Fruit fly (Drosophila melanogaster) whole organism, embryonic: Measurements from ENCODE around the gene Jhbp2.

Experiments used
- Ada2b ChIP-seq: fragments of 200-800 bp; sonication (Bioruptor generic); IDR thresholded peaks from 2 replicates; pipeline ENCODE4 v1.3.6; 2022; ENCODE audit warnings: missing biosample characterization, missing genetic modification characterization
- CG10543 ChIP-seq: fragments of 200-800 bp; sonication (Bioruptor generic); optimal IDR thresholded peaks from 3 replicates; lab custom pipeline; 2017; ENCODE audit warnings: missing biosample characterization, mild to moderate bottlenecking, missing genetic modification characterization, moderate library complexity
- CG14014 ChIP-seq: fragments of 200-800 bp; sonication (Bioruptor generic); IDR thresholded peaks from 2 replicates; pipeline ENCODE4 v1.3.6; 2022; ENCODE audit warnings: missing biosample characterization, missing genetic modification characterization
- CG14050 ChIP-seq: fragments of 200-800 bp; sonication (Bioruptor generic); IDR thresholded peaks from 3 replicates; pipeline ENCODE4 v1.3.6; 2022; ENCODE audit warnings: missing biosample characterization, missing genetic modification characterization
- CG14965 ChIP-seq: fragments of 200-800 bp; sonication (Bioruptor generic); optimal IDR thresholded peaks from 2 replicates; lab custom pipeline; 2016; ENCODE audit warnings: missing biosample characterization, missing genetic modification characterization, borderline replicate concordance
- CG15601 ChIP-seq: fragments of 200-800 bp; sonication (Bioruptor generic); optimal IDR thresholded peaks from 3 replicates; lab custom pipeline; 2019; ENCODE audit warnings: missing biosample characterization, mild to moderate bottlenecking, missing genetic modification characterization, moderate library complexity
- CG2875 ChIP-seq: fragments of 200-800 bp; sonication (Bioruptor generic); optimal IDR thresholded peaks from 2 replicates; lab custom pipeline; 2017; ENCODE audit warnings: missing biosample characterization, mild to moderate bottlenecking, missing genetic modification characterization, missing genetic modification reagents
- CG30403 ChIP-seq: fragments of 200-800 bp; sonication (Bioruptor generic); optimal IDR thresholded peaks from 3 replicates; lab custom pipeline; 2016; ENCODE audit warnings: missing biosample characterization, missing genetic modification characterization
- CG43689 ChIP-seq: fragments of 200-800 bp; sonication (Bioruptor generic); IDR thresholded peaks from 2 replicates; pipeline ENCODE4 v1.3.6; 2022; ENCODE audit warnings: missing biosample characterization, missing genetic modification characterization
- CG4424 ChIP-seq: fragments of 200-800 bp; sonication (Bioruptor generic); optimal IDR thresholded peaks from 3 replicates; lab custom pipeline; 2016; ENCODE audit warnings: missing biosample characterization, missing genetic modification characterization
- CG5180 ChIP-seq: fragments of 200-800 bp; sonication (Bioruptor generic); optimal IDR thresholded peaks from 3 replicates; lab custom pipeline; 2017; ENCODE audit warnings: missing biosample characterization, missing genetic modification characterization, mild to moderate bottlenecking, moderate library complexity, missing genetic modification reagents
- CG6654 ChIP-seq: fragments of 200-800 bp; sonication (Bioruptor generic); optimal IDR thresholded peaks from 2 replicates; lab custom pipeline; 2017; ENCODE audit warnings: missing biosample characterization, mild to moderate bottlenecking, missing genetic modification characterization
- CG6791 ChIP-seq: fragments of 200-800 bp; sonication (Bioruptor generic); IDR thresholded peaks from 3 replicates; pipeline ENCODE4 v1.3.6; 2022; ENCODE audit warnings: missing biosample characterization, missing genetic modification characterization; ENCODE audit not compliant: partially characterized antibody
- CG6813 ChIP-seq: fragments of 200-800 bp; sonication (Bioruptor generic); optimal IDR thresholded peaks from 2 replicates; lab custom pipeline; 2017; ENCODE audit warnings: missing biosample characterization, missing genetic modification characterization, mild to moderate bottlenecking, moderate library complexity, missing genetic modification reagents
- CG7928 ChIP-seq: fragments of 200-800 bp; sonication (Bioruptor generic); optimal IDR thresholded peaks from 2 replicates; lab custom pipeline; 2017; ENCODE audit warnings: missing biosample characterization, mild to moderate bottlenecking, missing genetic modification characterization
- CG8388 ChIP-seq: fragments of 200-800 bp; sonication (Bioruptor generic); optimal IDR thresholded peaks from 2 replicates; lab custom pipeline; 2019; ENCODE audit warnings: missing biosample characterization, mild to moderate bottlenecking, missing genetic modification characterization, moderate library complexity
- CoRest ChIP-seq: fragments of 200-800 bp; sonication (Bioruptor generic); optimal IDR thresholded peaks from 3 replicates; lab custom pipeline; 2018; ENCODE audit warnings: missing biosample characterization, mild to moderate bottlenecking, missing genetic modification characterization, moderate library complexity
- CrebB ChIP-seq: fragments of 200-800 bp; sonication (Bioruptor generic); optimal IDR thresholded peaks from 3 replicates; lab custom pipeline; 2018; ENCODE audit warnings: missing biosample characterization, mild to moderate bottlenecking, missing genetic modification characterization
- Dek ChIP-seq: fragments of 200-800 bp; sonication (Bioruptor generic); optimal IDR thresholded peaks from 3 replicates; lab custom pipeline; 2019; ENCODE audit warnings: missing biosample characterization, mild to moderate bottlenecking, missing genetic modification characterization, moderate library complexity
- Dp ChIP-seq: fragments of 200-800 bp; sonication (Bioruptor generic); optimal IDR thresholded peaks from 2 replicates; lab custom pipeline; 2018; ENCODE audit warnings: missing biosample characterization, mild to moderate bottlenecking, missing genetic modification characterization, moderate library complexity
- Fer2 ChIP-seq: fragments of 200-800 bp; sonication (Bioruptor generic); optimal IDR thresholded peaks from 2 replicates; lab custom pipeline; 2018; ENCODE audit warnings: missing biosample characterization, mild to moderate bottlenecking, missing genetic modification characterization, moderate library complexity
- H15 ChIP-seq: fragments of 200-800 bp; sonication (Bioruptor generic); IDR thresholded peaks from 3 replicates; pipeline ENCODE4 v1.3.6; 2022; ENCODE audit warnings: missing biosample characterization, missing genetic modification characterization
- HmgZ ChIP-seq: fragments of 200-800 bp; sonication (Bioruptor generic); optimal IDR thresholded peaks from 2 replicates; lab custom pipeline; 2018; ENCODE audit warnings: missing biosample characterization, mild to moderate bottlenecking, missing genetic modification characterization
- MTF-1 ChIP-seq: fragments of 200-800 bp; sonication (Bioruptor generic); optimal IDR thresholded peaks from 2 replicates; lab custom pipeline; 2018; ENCODE audit warnings: missing biosample characterization, mild to moderate bottlenecking, missing genetic modification characterization, borderline replicate concordance
- Nf-YC ChIP-seq: fragments of 200-800 bp; optimal IDR thresholded peaks from 3 replicates; lab custom pipeline; 2019; ENCODE audit warnings: missing biosample characterization, mild to moderate bottlenecking, missing genetic modification characterization, moderate library complexity
- Optix ChIP-seq: fragments of 200-800 bp; sonication (Bioruptor generic); IDR thresholded peaks from 3 replicates; pipeline ENCODE4 v1.3.6; 2022; ENCODE audit warnings: missing biosample characterization, missing genetic modification characterization
- Ptx1 ChIP-seq: fragments of 200-800 bp; sonication (Bioruptor generic); IDR thresholded peaks from 2 replicates; pipeline ENCODE4 v1.3.6; 2022; ENCODE audit warnings: missing biosample characterization, missing genetic modification characterization
- Rx ChIP-seq: fragments of 200-800 bp; sonication (Bioruptor generic); IDR thresholded peaks from 2 replicates; pipeline ENCODE4 v1.3.6; 2022; ENCODE audit warnings: missing biosample characterization, missing genetic modification characterization
- Usf ChIP-seq: fragments of 200-800 bp; sonication (Bioruptor generic); optimal IDR thresholded peaks from 2 replicates; lab custom pipeline; 2017; ENCODE audit warnings: missing genotype, missing biosample characterization, missing genetic modification characterization
- Xbp1 ChIP-seq: fragments of 200-800 bp; sonication (Bioruptor generic); optimal IDR thresholded peaks from 3 replicates; lab custom pipeline; 2016; ENCODE audit warnings: missing biosample characterization, mild to moderate bottlenecking, missing genetic modification characterization
- ase ChIP-seq: fragments of 200-800 bp; sonication (Bioruptor generic); IDR thresholded peaks from 3 replicates; pipeline ENCODE4 v1.3.6; 2022; ENCODE audit warnings: missing biosample characterization, missing genetic modification characterization
- bowl ChIP-seq: fragments of 200-800 bp; sonication (Bioruptor generic); IDR thresholded peaks from 2 replicates; pipeline ENCODE4 v1.3.6; 2022; ENCODE audit warnings: missing biosample characterization, missing genetic modification characterization
- cad ChIP-seq: fragments of >200 bp; optimal IDR thresholded peaks from 2 replicates; lab custom pipeline; 2017; ENCODE audit warnings: missing biosample characterization, missing genetic modification characterization
- crc ChIP-seq: fragments of 200-800 bp; sonication (Bioruptor generic); optimal IDR thresholded peaks from 2 replicates; lab custom pipeline; 2016; ENCODE audit warnings: missing biosample characterization, missing genetic modification characterization
- dati ChIP-seq: fragments of 200-800 bp; sonication (Bioruptor generic); IDR thresholded peaks from 2 replicates; pipeline ENCODE4 v1.3.6; 2022; ENCODE audit warnings: missing biosample characterization, missing genetic modification characterization
- fd102C ChIP-seq: fragments of 200-800 bp; sonication (Bioruptor generic); optimal IDR thresholded peaks from 2 replicates; lab custom pipeline; 2018; ENCODE audit warnings: missing biosample characterization, mild to moderate bottlenecking, missing genetic modification characterization, moderate library complexity
- gce ChIP-seq: fragments of 200-800 bp; sonication (Bioruptor generic); IDR thresholded peaks from 3 replicates; pipeline ENCODE4 v1.3.6; 2022; ENCODE audit warnings: missing biosample characterization, missing genetic modification characterization
- grau ChIP-seq: fragments of 200-800 bp; optimal IDR thresholded peaks from 3 replicates; lab custom pipeline; 2019; ENCODE audit warnings: missing biosample characterization, mild to moderate bottlenecking, missing genetic modification characterization, moderate library complexity
- grn ChIP-seq: fragments of 200-800 bp; sonication (Bioruptor generic); optimal IDR thresholded peaks from 3 replicates; lab custom pipeline; 2017; ENCODE audit warnings: missing biosample characterization, missing genetic modification characterization
- hth ChIP-seq: fragments of >200 bp; optimal IDR thresholded peaks from 2 replicates; lab custom pipeline; 2017; ENCODE audit warnings: inconsistent platforms
- inv ChIP-seq: fragments of 200-800 bp; sonication (Bioruptor generic); IDR thresholded peaks from 2 replicates; pipeline ENCODE4 v1.3.6; 2022; ENCODE audit warnings: missing biosample characterization, missing genetic modification characterization; ENCODE audit not compliant: partially characterized antibody
- jigr1 ChIP-seq: fragments of 200-800 bp; sonication (Bioruptor generic); IDR thresholded peaks from 3 replicates; pipeline ENCODE4 v1.3.6; 2022; ENCODE audit warnings: missing biosample characterization, missing genetic modification characterization
- lab ChIP-seq: fragments of 200-800 bp; sonication (Bioruptor generic); optimal IDR thresholded peaks from 3 replicates; lab custom pipeline; 2017; ENCODE audit warnings: missing biosample characterization, missing genetic modification characterization, mild to moderate bottlenecking, moderate library complexity, missing genetic modification reagents
- nau ChIP-seq: fragments of 200-800 bp; sonication (Bioruptor generic); optimal IDR thresholded peaks from 3 replicates; lab custom pipeline; 2017; ENCODE audit warnings: missing biosample characterization, mild to moderate bottlenecking, missing genetic modification characterization, missing genetic modification reagents
- nerfin-1 ChIP-seq: fragments of 200-800 bp; sonication (Bioruptor generic); optimal IDR thresholded peaks from 3 replicates; lab custom pipeline; 2019; ENCODE audit warnings: missing biosample characterization, mild to moderate bottlenecking, missing genetic modification characterization, moderate library complexity
- pnt ChIP-seq: fragments of 200-800 bp; sonication (Bioruptor generic); optimal IDR thresholded peaks from 3 replicates; lab custom pipeline; 2016; ENCODE audit warnings: missing biosample characterization, missing genetic modification characterization
- repo ChIP-seq: fragments of 200-800 bp; sonication (Bioruptor generic); optimal IDR thresholded peaks from 2 replicates; lab custom pipeline; 2016; ENCODE audit warnings: missing biosample characterization, missing genetic modification characterization
- sens ChIP-seq: fragments of 200-800 bp; sonication (Bioruptor generic); peaks from one replicate; lab custom pipeline; 2016; ENCODE audit warnings: missing biosample characterization, missing genetic modification characterization
- slbo ChIP-seq: fragments of 200-800 bp; sonication (Bioruptor generic); IDR thresholded peaks from 2 replicates; pipeline ENCODE4 v1.3.6; 2022; ENCODE audit warnings: missing biosample characterization, missing genetic modification characterization
- toy ChIP-seq: fragments of 200-800 bp; sonication (Bioruptor generic); IDR thresholded peaks from 2 replicates; pipeline ENCODE4 v1.3.6; 2022; ENCODE audit warnings: missing biosample characterization, missing genetic modification characterization
- yki ChIP-seq: fragments of >200 bp; optimal IDR thresholded peaks from 3 replicates; lab custom pipeline; 2018

Jhbp2 gene

dm6 chr3R:4992227-4992737 is 31.1 kb upstream of the Jhbp2 start (continued):
- TF ChIP-seq fd102C (peak; percentile 62), cad (GFP tag; lab: Kevin White, UChicago) (peak; percentile 63), Fer2 (no peak), HmgZ (peak; percentile 33), slbo (GFP tag; lab: Robert Waterston, UW) (no peak), bowl (GFP tag; lab: Robert Waterston, UW) (no peak), CG10543 (GFP tag; lab: Kevin White, UChicago) (peak; percentile 78), MTF-1 (GFP tag; lab: Kevin White, UChicago) (peak; percentile 65), hth (lab: Kevin White, UChicago) (no peak), CG6791 (no peak), lab (GFP tag; lab: Kevin White, UChicago) (peak; percentile 44), CG6813 (GFP tag; lab: Kevin White, UChicago) (peak; percentile 81), dati (GFP tag; lab: Robert Waterston, UW) (no peak), Dek (tag; lab: Kevin White, UChicago) (no peak), CG43689 (GFP tag; lab: Robert Waterston, UW) (no peak), gce (GFP tag; lab: Robert Waterston, UW) (peak; percentile 58; the same call in 1 of the 3 replicates), CG30403 (GFP tag; lab: Kevin White, UChicago) (no peak), Rx (0 out of 2 replicates have a peak, but pooled peaks have one; percentile 9), toy (no peak), grn (GFP tag; lab: Kevin White, UChicago) (peak; percentile 100), crc (no peak), nau (GFP tag; lab: Kevin White, UChicago) (peak; percentile 53), CG14965 (GFP tag; lab: Kevin White, UChicago) (no peak), CG4424 (GFP tag; lab: Kevin White, UChicago) (peak; percentile 34), jigr1 (GFP tag; lab: Robert Waterston, UW) (no peak), nerfin-1 (tag; lab: Kevin White, UChicago) (peak; percentile 47), pnt (peak; percentile 21), CG15601 (tag; lab: Kevin White, UChicago) (peak; percentile 57), Dp (no peak), yki (no peak), Xbp1 (GFP tag; lab: Kevin White, UChicago) (no peak), grau (tag; lab: Kevin White, UChicago) (peak; percentile 26), Ptx1 (GFP tag; lab: Robert Waterston, UW) (peak; percentile 7; the same call in 1 of the 2 replicates), CG14014 (GFP tag; lab: Robert Waterston, UW) (peak; percentile 33; the same call in 1 of the 2 replicates), CG5180 (GFP tag; lab: Kevin White, UChicago) (peak; percentile 43), CrebB (tag; lab: Kevin White, UChicago) (peak; percentile 70), CoRest (tag; lab: Kevin White, UChicago) (peak; percentile 29), sens (GFP tag; lab: Kevin White, UChicago) (peak; percentile 89), CG7928 (no peak), CG6654 (GFP tag; lab: Kevin White, UChicago) (no peak), ase (GFP tag; lab: Robert Waterston, UW) (no peak), CG2875 (GFP tag; lab: Kevin White, UChicago) (peak; percentile 73), Ada2b (GFP tag; lab: Robert Waterston, UW) (no peak), CG8388 (GFP tag; lab: Kevin White, UChicago) (peak; percentile 27), repo (GFP tag; lab: Kevin White, UChicago) (peak; percentile 9), H15 (GFP tag; lab: Robert Waterston, UW) (no peak), inv (GFP tag; lab: Robert Waterston, UW) (no peak), Usf (GFP tag; lab: Kevin White, UChicago) (no peak), Nf-YC (tag; lab: Kevin White, UChicago) (peak; percentile 5), CG14050 (GFP tag; lab: Robert Waterston, UW) (no peak), Optix (no peak)
